Worm (Caenorhabditis elegans): ENCODE data around the gene swsn-7.

swsn-7 gene

DNA sequence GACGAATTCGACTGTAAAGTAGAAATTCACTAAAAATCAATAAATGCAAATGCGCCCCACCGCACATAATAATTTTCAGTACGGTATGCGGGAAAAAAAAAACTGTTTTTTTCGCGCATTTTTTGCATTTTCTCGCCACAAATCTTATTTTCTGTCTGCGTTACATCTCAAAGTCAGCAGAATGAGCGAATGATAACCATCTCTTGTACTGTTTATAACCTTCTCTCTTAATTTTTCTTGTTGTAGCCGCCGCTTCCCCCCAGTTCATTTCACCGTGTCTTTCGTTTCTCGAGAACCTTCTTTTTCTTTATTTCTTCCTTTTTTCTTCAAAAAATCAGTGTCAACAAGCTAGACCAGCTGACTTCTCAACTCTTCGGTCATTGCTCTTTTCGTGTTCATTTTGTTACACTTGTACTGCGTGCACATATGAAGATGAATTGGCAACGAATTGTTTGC is 12.1 kb downstream of the swsn-7 start:
- TF ChIP-seq nhr-11 (tag; optimal IDR thresholded peaks at IDR 0.05) = no peak
- TF ChIP-seq fkh-2 (tag; optimal IDR thresholded peaks at IDR 0.05) = no peak
- no peak for TF ChIP-seq fos-1 (tag; optimal IDR thresholded peaks at IDR 0.05)
- TF ChIP-seq nhr-77 (tag; optimal IDR thresholded peaks at IDR 0.05) = no peak
- no peak for TF ChIP-seq ceh-9 (tag; optimal IDR thresholded peaks at IDR 0.05)
- TF ChIP-seq mdl-1 (tag; optimal IDR thresholded peaks at IDR 0.05) = no peak
- TF ChIP-seq nhr-76 (tag; optimal IDR thresholded peaks at IDR 0.05) = no peak
- TF ChIP-seq daf-12 (tag; optimal IDR thresholded peaks at IDR 0.05) = no peak
- no peak for TF ChIP-seq nhr-28 (tag; optimal IDR thresholded peaks at IDR 0.05)
- TF ChIP-seq aly-2 (tag; optimal IDR thresholded peaks at IDR 0.05) = no peak
- peak; percentile 72 for TF ChIP-seq ama-1 (optimal IDR thresholded peaks at IDR 0.05)
- peak; percentile 15 for TF ChIP-seq nhr-25 (tag; optimal IDR thresholded peaks at IDR 0.05)
- no peak for TF ChIP-seq nhr-23 (tag; optimal IDR thresholded peaks at IDR 0.05)
- no peak for TF ChIP-seq ZK546.5 (tag; optimal IDR thresholded peaks at IDR 0.05)
- no peak for TF ChIP-seq ceh-16 (tag; optimal IDR thresholded peaks at IDR 0.05)
- TF ChIP-seq elt-1 (tag; optimal IDR thresholded peaks at IDR 0.05) = peak; percentile 37
- TF ChIP-seq ztf-4 (tag; optimal IDR thresholded peaks at IDR 0.05) = no peak
- TF ChIP-seq nhr-43 (tag; optimal IDR thresholded peaks at IDR 0.05; ENCODE audit: poor library complexity, severe bottlenecking) = peak; percentile 59
- no peak for TF ChIP-seq unc-39 (tag; optimal IDR thresholded peaks at IDR 0.05)
- no peak for TF ChIP-seq ceh-82 (tag; optimal IDR thresholded peaks at IDR 0.05)
- no peak for TF ChIP-seq nhr-12 (tag; optimal IDR thresholded peaks at IDR 0.05)
- TF ChIP-seq lin-15B (tag; optimal IDR thresholded peaks at IDR 0.05) = no peak
- peak; percentile 94 for TF ChIP-seq pha-4 (tag; optimal IDR thresholded peaks at IDR 0.05)
- peak; percentile 30 for TF ChIP-seq lsy-12 (tag; optimal IDR thresholded peaks at IDR 0.05)
- TF ChIP-seq ceh-28 (tag; optimal IDR thresholded peaks at IDR 0.05) = no peak

ce11 chrII:8012071-8013031 is 15.2 kb downstream of the swsn-7 start, which contains the start of gene DH11.2:
Gene DH11.2, plus strand, starts transcription at chrII:8012816.
- TF ChIP-seq nhr-67 (tag; optimal IDR thresholded peaks at IDR 0.05) (no peak), ZK546.5 (tag; optimal IDR thresholded peaks at IDR 0.05) (no peak), pqm-1 (tag; optimal IDR thresholded peaks at IDR 0.05) (peak; percentile 65), skn-1 (tag; optimal IDR thresholded peaks at IDR 0.05) (no peak), tbx-2 (tag; optimal IDR thresholded peaks at IDR 0.05) (no peak), nfya-1 (tag; optimal IDR thresholded peaks at IDR 0.05; ENCODE audit: insufficient read depth) (no peak), elt-2 (tag; optimal IDR thresholded peaks at IDR 0.05) (peak; percentile 29), ama-1 (optimal IDR thresholded peaks at IDR 0.05) (peak; percentile 56), nhr-43 (tag; optimal IDR thresholded peaks at IDR 0.05; ENCODE audit: poor library complexity, severe bottlenecking) (no peak), nhr-11 (tag; optimal IDR thresholded peaks at IDR 0.05) (no peak), pha-4 (tag; optimal IDR thresholded peaks at IDR 0.05) (peak; percentile 76), nhr-12 (tag; optimal IDR thresholded peaks at IDR 0.05) (no peak)

ce11 chrII:8008334-8008733 is 19.2 kb downstream of the swsn-7 start, which contains the start of gene glna-2:
Gene glna-2, plus strand, starts transcription at chrII:8008634.
- no peak for TF ChIP-seq fkh-2 (tag; optimal IDR thresholded peaks at IDR 0.05)
- no peak for TF ChIP-seq egl-5 (tag; optimal IDR thresholded peaks at IDR 0.05)
- no peak for TF ChIP-seq snpc-4 (tag; optimal IDR thresholded peaks at IDR 0.05)
- TF ChIP-seq nfya-1 (tag; optimal IDR thresholded peaks at IDR 0.05; ENCODE audit: insufficient read depth) = no peak
- no peak for TF ChIP-seq daf-12 (tag; optimal IDR thresholded peaks at IDR 0.05)
- no peak for TF ChIP-seq fos-1 (tag; optimal IDR thresholded peaks at IDR 0.05)
- no peak for TF ChIP-seq nhr-77 (tag; optimal IDR thresholded peaks at IDR 0.05)
- TF ChIP-seq eor-1 (tag; optimal IDR thresholded peaks at IDR 0.05) = no peak
- no peak for TF ChIP-seq lin-15B (tag; optimal IDR thresholded peaks at IDR 0.05)
- no peak for TF ChIP-seq ceh-82 (tag; optimal IDR thresholded peaks at IDR 0.05)
- no peak for TF ChIP-seq ZK546.5 (tag; optimal IDR thresholded peaks at IDR 0.05)
- no peak for TF ChIP-seq nhr-23 (tag; optimal IDR thresholded peaks at IDR 0.05)
- no peak for TF ChIP-seq unc-62 (GFP tag; optimal IDR thresholded peaks at IDR 0.05)
- TF ChIP-seq ceh-9 (tag; optimal IDR thresholded peaks at IDR 0.05) = no peak

- peak; percentile 67 for TF ChIP-seq pqm-1 (tag; optimal IDR thresholded peaks at IDR 0.05)
- TF ChIP-seq elt-2 (tag; optimal IDR thresholded peaks at IDR 0.05) = peak; percentile 3
- TF ChIP-seq fos-1 (tag; optimal IDR thresholded peaks at IDR 0.05) = no peak
- TF ChIP-seq tbx-2 (tag; optimal IDR thresholded peaks at IDR 0.05) = no peak
- TF ChIP-seq elt-1 (tag; optimal IDR thresholded peaks at IDR 0.05) = no peak
- no peak for TF ChIP-seq ztf-11 (tag; optimal IDR thresholded peaks at IDR 0.05)
- TF ChIP-seq egl-5 (tag; optimal IDR thresholded peaks at IDR 0.05) = no peak
- no peak for TF ChIP-seq fkh-10 (GFP tag; optimal IDR thresholded peaks at IDR 0.05)
- TF ChIP-seq ceh-82 (tag; optimal IDR thresholded peaks at IDR 0.05) = no peak
- no peak for TF ChIP-seq nhr-28 (tag; optimal IDR thresholded peaks at IDR 0.05)
- TF ChIP-seq aly-2 (tag; optimal IDR thresholded peaks at IDR 0.05) = no peak
- no peak for TF ChIP-seq unc-62 (GFP tag; optimal IDR thresholded peaks at IDR 0.05)
- no peak for TF ChIP-seq hmg-11 (tag; optimal IDR thresholded peaks at IDR 0.05)
- no peak for TF ChIP-seq elt-3 (tag; optimal IDR thresholded peaks at IDR 0.05)
- TF ChIP-seq egl-27 (tag; optimal IDR thresholded peaks at IDR 0.05) = no peak
- no peak for TF ChIP-seq nfya-1 (tag; optimal IDR thresholded peaks at IDR 0.05; ENCODE audit: insufficient read depth)
These were observed 20.6 kb downstream of the swsn-7 start for ce11 chrII:8006962-8007361.
